Fruit fly (Drosophila melanogaster) whole organism, wandering third instar larva: ENCODE data around the gene CG7912.

Experiments
- Abd-B ChIP-seq: fragments of >200 bp; optimal IDR thresholded peaks from 2 replicates; lab custom pipeline; 2017; ENCODE audit warnings: missing biosample characterization, missing genetic modification characterization
- Sp1 ChIP-seq: fragments of 200-800 bp; sonication (Bioruptor generic); optimal IDR thresholded peaks from 3 replicates; lab custom pipeline; 2019; ENCODE audit warnings: missing biosample characterization, mild to moderate bottlenecking, missing genetic modification characterization, moderate library complexity
- br ChIP-seq: fragments of 200-800 bp; sonication (Bioruptor generic); optimal IDR thresholded peaks from 2 replicates; lab custom pipeline; 2016; ENCODE audit warnings: missing biosample characterization, missing genetic modification characterization
- dl ChIP-seq, 2 experiments: fragments of 175-275, 200-275 bp in 1 of 2; fragments of 200-275 bp in 1 of 2; sonication (Bioruptor generic); optimal IDR thresholded peaks; lab custom pipeline; 2018; ENCODE audit warnings: mild to moderate bottlenecking in 2 of 2, missing biosample characterization in 2 of 2, missing genetic modification characterization in 2 of 2, moderate library complexity in 2 of 2; ENCODE audit not compliant: partially characterized antibody in 2 of 2, insufficient read depth in 1 of 2
- fru ChIP-seq: fragments of 200-800 bp; sonication (Bioruptor generic); optimal IDR thresholded peaks from 3 replicates; lab custom pipeline; 2016; ENCODE audit warnings: missing biosample characterization, mild to moderate bottlenecking, missing genetic modification characterization
- lola ChIP-seq: fragments of >200 bp; optimal IDR thresholded peaks from 2 replicates; lab custom pipeline; 2017; ENCODE audit warnings: missing biosample characterization, missing genetic modification characterization
- pan ChIP-seq: fragments of >200 bp; optimal IDR thresholded peaks from 2 replicates; lab custom pipeline; 2017
- psq ChIP-seq: fragments of 200-800 bp; sonication (Bioruptor generic); optimal IDR thresholded peaks from 3 replicates; lab custom pipeline; 2017; ENCODE audit warnings: missing biosample characterization, mild to moderate bottlenecking, missing genetic modification characterization, moderate library complexity
- woc ChIP-seq: sonication (Bioruptor generic); optimal IDR thresholded peaks from 2 replicates; lab custom pipeline; 2016; ENCODE audit warnings: missing biosample characterization, mild to moderate bottlenecking, missing genetic modification characterization

DNA sequence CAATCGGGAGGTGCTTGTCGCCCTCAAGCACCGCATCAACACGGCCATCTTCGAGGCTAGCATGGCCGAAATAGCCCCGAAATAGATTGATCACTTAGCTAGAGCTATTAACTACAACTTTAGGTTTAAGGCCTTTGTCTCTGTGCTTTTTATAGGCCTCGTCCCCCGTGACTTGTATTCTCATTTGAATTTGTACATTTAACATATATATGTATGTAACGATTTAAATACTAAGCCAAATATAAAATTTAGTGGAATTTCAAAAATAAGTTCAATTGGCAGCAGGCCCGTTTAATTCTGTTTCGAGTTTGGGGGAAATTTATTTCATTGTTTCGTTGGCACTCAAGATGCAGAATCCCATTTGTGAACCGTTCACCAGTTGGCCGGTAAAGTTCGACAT is 9.5 kb downstream of the CG7912 start, which contains the start of gene CG34298:
- TF ChIP-seq br (no peak), fru (GFP tag; lab: Kevin White, UChicago) (no peak), pan (lab: Kevin White, UChicago) (no peak), Sp1 (GFP tag; lab: Kevin White, UChicago) (no peak), woc (no peak), dl (GFP tag; optimal IDR thresholded peaks at IDR 0.05; lab: Kevin White, UChicago; ENCODE audit: insufficient read depth in 1 of 2, partially characterized antibody in 2 of 2) (no peak), psq (GFP tag; lab: Kevin White, UChicago) (no peak), Abd-B (no peak), lola (no peak)
